Worm (Caenorhabditis elegans) whole organism, young adult: ENCODE results near the gene cutl-28.
A peak's percentile ranks its signal among the peaks of the same experiment; 100 is the strongest.

Experiments
- B0019.2 ChIP-seq: fragments of 200-800 bp; sonication (Bioruptor generic); conservative IDR thresholded peaks from 2 replicates; pipeline ENCODE4 v1.3.6; 2022; ENCODE audit warnings: missing genetic modification reagents, missing genetic modification characterization, missing compliant biosample characterization
- B0035.1 ChIP-seq: sonication (generic microtip); optimal IDR thresholded peaks from 2 replicates; lab custom pipeline; 2016; ENCODE audit warnings: missing genetic modification characterization, mild to moderate bottlenecking, missing compliant biosample characterization, missing genotype, missing genetic modification reagents
- D2030.7 ChIP-seq: fragments of 200-800 bp; sonication (Bioruptor generic); IDR thresholded peaks from 2 replicates; pipeline ENCODE4 v1.3.6; 2022; ENCODE audit warnings: missing genetic modification reagents, missing genetic modification characterization, missing compliant biosample characterization
- F33H1.4 ChIP-seq: fragments of 200-800 bp; sonication (Bioruptor generic); IDR thresholded peaks from 2 replicates; pipeline ENCODE4 v1.3.6; 2022; ENCODE audit warnings: missing genetic modification reagents, missing genetic modification characterization, missing compliant biosample characterization
- F57C9.4 ChIP-seq: sonication (generic microtip); optimal IDR thresholded peaks from 2 replicates; lab custom pipeline; 2017; ENCODE audit warnings: mild to moderate bottlenecking, missing genetic modification characterization, missing compliant biosample characterization
- K11D2.4 ChIP-seq: fragments of 200-800 bp; sonication (Bioruptor generic); IDR thresholded peaks from 2 replicates; pipeline ENCODE4 v1.3.6; 2022; ENCODE audit warnings: missing genetic modification reagents, missing genetic modification characterization, missing compliant biosample characterization
- T07F8.4 ChIP-seq: sonication (generic microtip); optimal IDR thresholded peaks from 2 replicates; lab custom pipeline; 2016; ENCODE audit warnings: mild to moderate bottlenecking, missing genetic modification characterization, moderate library complexity, missing compliant biosample characterization
- Y53F4B.3 ChIP-seq: fragments of 200-800 bp; sonication (Bioruptor generic); IDR thresholded peaks from 2 replicates; pipeline ENCODE4 v1.3.6; 2022; ENCODE audit warnings: missing genetic modification reagents, missing genetic modification characterization, missing compliant biosample characterization
- Y79H2A.3 ChIP-seq: fragments of 200-800 bp; sonication (Bioruptor generic); conservative IDR thresholded peaks from 2 replicates; pipeline ENCODE4 v1.3.6; 2022; ENCODE audit warnings: missing genetic modification reagents, missing genetic modification characterization, missing compliant biosample characterization
- akir-1 ChIP-seq: fragments of 200-800 bp; sonication (Bioruptor generic); optimal IDR thresholded peaks from 2 replicates; lab custom pipeline; 2018; ENCODE audit warnings: mild to moderate bottlenecking, missing genetic modification characterization, moderate library complexity, missing compliant biosample characterization
- aptf-3 ChIP-seq: fragments of 200-800 bp; sonication (Bioruptor generic); IDR thresholded peaks from 2 replicates; pipeline ENCODE4 v1.3.6; 2022; ENCODE audit warnings: missing genetic modification characterization, missing compliant biosample characterization
- bed-1 ChIP-seq: fragments of 200-800 bp; sonication (Bioruptor generic); IDR thresholded peaks from 2 replicates; pipeline ENCODE4 v1.3.6; 2022; ENCODE audit warnings: missing genetic modification reagents, missing genetic modification characterization, missing compliant biosample characterization
- cebp-1 ChIP-seq, 2 experiments: fragments of 200-800 bp in 1 of 2; sonication (Bioruptor generic) in 1 of 2; sonication (generic microtip) in 1 of 2; IDR thresholded peaks in 1 of 2; optimal IDR thresholded peaks in 1 of 2; 2 replicates each; pipeline versions ENCODE4 v1.3.6 to Lab custom; 2017 to 2022; ENCODE audit warnings: missing compliant biosample characterization in 2 of 2, missing genetic modification characterization in 2 of 2, mild to moderate bottlenecking in 1 of 2, missing genetic modification reagents in 1 of 2, moderate library complexity in 1 of 2
- ceh-100 ChIP-seq: fragments of 200-800 bp; sonication (Bioruptor generic); IDR thresholded peaks from 2 replicates; pipeline ENCODE4 v1.3.6; 2022; ENCODE audit warnings: missing genetic modification reagents, missing genetic modification characterization, missing compliant biosample characterization
- ceh-40 ChIP-seq: fragments of 200-800 bp; sonication (Bioruptor generic); IDR thresholded peaks from 2 replicates; pipeline ENCODE4 v1.3.6; 2022; ENCODE audit warnings: missing genetic modification characterization, missing compliant biosample characterization
- dpl-1 ChIP-seq: fragments of 150-350 bp; optimal IDR thresholded peaks from 2 replicates; lab custom pipeline; 2014; ENCODE audit warnings: missing biosample characterization, missing genetic modification reagents, missing genetic modification characterization
- egl-18 ChIP-seq: fragments of 200-800 bp; sonication (Bioruptor generic); IDR thresholded peaks from 2 replicates; pipeline ENCODE4 v1.3.6; 2022; ENCODE audit warnings: missing genetic modification reagents, missing genetic modification characterization, missing compliant biosample characterization
- egl-44 ChIP-seq: fragments of 200-800 bp; sonication (Bioruptor generic); IDR thresholded peaks from 2 replicates; pipeline ENCODE4 v1.3.6; 2022; ENCODE audit warnings: missing genetic modification reagents, missing genetic modification characterization, missing compliant biosample characterization
- ets-4 ChIP-seq: fragments of 200-800 bp; sonication (Bioruptor generic); optimal IDR thresholded peaks from 2 replicates; lab custom pipeline; 2018; ENCODE audit warnings: mild to moderate bottlenecking, missing genetic modification characterization, missing compliant biosample characterization
- him-1 ChIP-seq: sonication (generic microtip); optimal IDR thresholded peaks from 2 replicates; lab custom pipeline; 2016; ENCODE audit warnings: missing genotype, missing genetic modification reagents, missing genetic modification characterization, missing compliant biosample characterization
- hlh-26 ChIP-seq: fragments of 200-800 bp; sonication (Bioruptor generic); conservative IDR thresholded peaks from 2 replicates; pipeline ENCODE4 v1.3.6; 2022; ENCODE audit warnings: missing genetic modification reagents, missing genetic modification characterization, missing compliant biosample characterization
- hmg-20 ChIP-seq: fragments of 200-800 bp; sonication (Bioruptor generic); IDR thresholded peaks from 2 replicates; pipeline ENCODE4 v1.3.6; 2022; ENCODE audit warnings: missing genetic modification reagents, missing genetic modification characterization, missing compliant biosample characterization
- let-607 ChIP-seq, 2 experiments: fragments of 200-800 bp in 1 of 2; sonication (Bioruptor generic) in 1 of 2; sonication (generic microtip) in 1 of 2; optimal IDR thresholded peaks; 2 replicates each; lab custom pipeline; 2016 to 2018; ENCODE audit warnings: mild to moderate bottlenecking in 2 of 2, missing compliant biosample characterization in 2 of 2, missing genetic modification characterization in 2 of 2, moderate library complexity in 2 of 2, missing genotype in 1 of 2
- lin-40 ChIP-seq: sonication (generic microtip); optimal IDR thresholded peaks from 2 replicates; lab custom pipeline; 2016; ENCODE audit warnings: missing genetic modification characterization, mild to moderate bottlenecking, missing compliant biosample characterization, missing genotype, missing genetic modification reagents
- lsl-1 ChIP-seq: fragments of 200-800 bp; sonication (Bioruptor generic); optimal IDR thresholded peaks from 2 replicates; lab custom pipeline; 2018; ENCODE audit warnings: mild to moderate bottlenecking, missing genetic modification characterization, moderate library complexity, missing compliant biosample characterization
- madf-6 ChIP-seq: fragments of 200-800 bp; sonication (Bioruptor generic); IDR thresholded peaks from 2 replicates; pipeline ENCODE4 v1.3.6; 2022; ENCODE audit warnings: missing genetic modification reagents, missing genetic modification characterization, missing compliant biosample characterization
- pbrm-1 ChIP-seq: fragments of 200-800 bp; sonication (Bioruptor generic); IDR thresholded peaks from 2 replicates; pipeline ENCODE4 v1.3.6; 2022; ENCODE audit warnings: missing genetic modification reagents, missing genetic modification characterization, missing compliant biosample characterization
- rpc-1 ChIP-seq, 2 experiments: fragments of 150-350 bp in 1 of 2; sonication (generic microtip) in 1 of 2; optimal IDR thresholded peaks; 2 replicates each; lab custom pipeline; 2014 to 2018; ENCODE audit warnings: missing biosample characterization in 1 of 2, missing genetic modification characterization in 1 of 2, missing genetic modification reagents in 1 of 2, missing genotype in 1 of 2
- snpc-1.3 ChIP-seq: sonication (generic microtip); optimal IDR thresholded peaks from 2 replicates; lab custom pipeline; 2017; ENCODE audit warnings: missing genetic modification characterization, mild to moderate bottlenecking, missing compliant biosample characterization, antibody characterized with exemption, moderate library complexity, missing genotype, missing genetic modification reagents; ENCODE audit not compliant: insufficient read depth
- tbp1 ChIP-seq: fragments of 200-800 bp; sonication (Bioruptor generic); optimal IDR thresholded peaks from 2 replicates; lab custom pipeline; 2018; ENCODE audit warnings: mild to moderate bottlenecking, missing genetic modification characterization, missing compliant biosample characterization
- tbx-9 ChIP-seq: sonication (generic microtip); optimal IDR thresholded peaks from 2 replicates; lab custom pipeline; 2016; ENCODE audit warnings: borderline replicate concordance, missing genetic modification characterization, inconsistent platforms, missing compliant biosample characterization
- zfh-2 ChIP-seq: fragments of 200-800 bp; sonication (Bioruptor generic); conservative IDR thresholded peaks from 2 replicates; pipeline ENCODE4 v1.3.6; 2022; ENCODE audit warnings: missing genetic modification reagents, missing genetic modification characterization, missing compliant biosample characterization
- zim-3 ChIP-seq: sonication (generic microtip); optimal IDR thresholded peaks from 2 replicates; lab custom pipeline; 2017; ENCODE audit warnings: mild to moderate bottlenecking, missing genetic modification characterization, moderate library complexity, missing compliant biosample characterization
- ztf-25 ChIP-seq: fragments of 200-800 bp; sonication (Bioruptor generic); IDR thresholded peaks from 2 replicates; pipeline ENCODE4 v1.3.6; 2022; ENCODE audit warnings: missing genetic modification reagents, missing genetic modification characterization, missing compliant biosample characterization
- ztf-28 ChIP-seq: fragments of 200-800 bp; sonication (Bioruptor generic); IDR thresholded peaks from 2 replicates; pipeline ENCODE4 v1.3.6; 2022; ENCODE audit warnings: missing genetic modification reagents, missing genetic modification characterization, missing compliant biosample characterization
- ztf-3 ChIP-seq: fragments of 200-800 bp; sonication (Bioruptor generic); optimal IDR thresholded peaks from 2 replicates; lab custom pipeline; 2018; ENCODE audit warnings: mild to moderate bottlenecking, missing genetic modification characterization, missing compliant biosample characterization

cutl-28 gene

ce11 chrIV:682726-683340 lies 1.5 kb upstream of the cutl-28 start (continued):
- TF ChIP-seq B0035.1 (peak; percentile 6), dpl-1 (no peak), K11D2.4 (GFP tag; lab: Robert Waterston, UW) (peak; percentile 65; the same call in 1 of the 2 replicates), pbrm-1 (GFP tag; lab: Robert Waterston, UW) (peak; percentile 77), B0019.2 (GFP tag; lab: Robert Waterston, UW) (no peak), zfh-2 (GFP tag; lab: Robert Waterston, UW) (peak; percentile 62), madf-6 (GFP tag; lab: Robert Waterston, UW) (peak; percentile 44; the same call in 1 of the 2 replicates), rpc-1 (optimal IDR thresholded peaks at IDR 0.05; lab: Kevin White, UChicago) (peak; percentile 79), rpc-1 (tag; optimal IDR thresholded peaks at IDR 0.05; lab: Kevin White, UChicago) (peak; percentile 87), Y53F4B.3 (GFP tag; lab: Robert Waterston, UW) (peak; percentile 22; the same call in 1 of the 2 replicates), ztf-3 (GFP tag; lab: Kevin White, UChicago) (peak; percentile 41), tbx-9 (tag; lab: Kevin White, UChicago) (no peak), T07F8.4 (tag; lab: Kevin White, UChicago) (peak; percentile 78), hmg-20 (GFP tag; lab: Robert Waterston, UW) (peak; percentile 65), zim-3 (tag; lab: Kevin White, UChicago) (peak; percentile 82), cebp-1 (GFP tag; IDR thresholded peaks at IDR 0.05; lab: Robert Waterston, UW) (0 out of 2 replicates have a peak, but pooled peaks have one; percentile 24), cebp-1 (tag; optimal IDR thresholded peaks at IDR 0.05; lab: Kevin White, UChicago) (no peak), akir-1 (GFP tag; lab: Kevin White, UChicago) (peak; percentile 61), ceh-40 (GFP tag; lab: Robert Waterston, UW) (peak; percentile 20; the same call in 1 of the 2 replicates), lin-40 (tag; lab: Kevin White, UChicago) (no peak), aptf-3 (GFP tag; lab: Robert Waterston, UW) (0 out of 2 replicates have a peak, but pooled peaks have one; percentile 77), egl-44 (GFP tag; lab: Robert Waterston, UW) (peak; percentile 68; the same call in 1 of the 2 replicates), Y79H2A.3 (GFP tag; lab: Robert Waterston, UW) (no peak), bed-1 (GFP tag; lab: Robert Waterston, UW) (no peak), ets-4 (peak; percentile 75), F57C9.4 (tag; lab: Kevin White, UChicago) (no peak), F33H1.4 (0 out of 2 replicates have a peak, but pooled peaks have one; percentile 19), ztf-28 (GFP tag; lab: Robert Waterston, UW) (0 out of 2 replicates have a peak, but pooled peaks have one; percentile 51), him-1 (tag; lab: Kevin White, UChicago) (peak; percentile 80), hlh-26 (GFP tag; lab: Robert Waterston, UW) (no peak), snpc-1.3 (tag; lab: Kevin White, UChicago) (peak; percentile 26), let-607 (tag; optimal IDR thresholded peaks at IDR 0.05; lab: Kevin White, UChicago) (peak in 1 of 2 experiments; percentile 5), ceh-100 (peak; percentile 61), ztf-25 (peak; percentile 85), tbp1 (peak; percentile 97), lsl-1 (GFP tag; lab: Kevin White, UChicago) (peak; percentile 33), D2030.7 (peak; percentile 74), egl-18 (GFP tag; lab: Robert Waterston, UW) (no peak)
